Worm (Caenorhabditis elegans): ENCODE results near the gene sfrp-1.

Gene sfrp-1

DNA sequence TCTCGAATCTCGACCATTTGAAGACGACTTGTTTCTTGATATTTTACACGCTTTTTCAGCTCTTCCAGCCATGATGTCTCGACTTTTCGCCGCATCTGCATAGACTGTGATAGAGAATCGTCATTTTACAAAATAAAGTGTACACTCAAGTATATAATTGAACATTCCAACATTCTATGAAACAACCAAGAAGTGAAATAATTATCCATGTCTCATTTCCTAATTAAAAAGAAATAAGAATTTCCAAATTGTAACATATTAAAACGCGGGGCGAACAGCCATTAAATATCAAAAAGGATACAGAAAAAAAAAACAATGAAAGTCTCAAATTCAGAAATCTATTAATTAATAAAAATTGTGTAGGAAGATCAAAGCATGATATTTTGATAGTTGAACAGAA, 29.2 kb downstream of the sfrp-1 start, which contains the start of gene smg-3:
TSS of gene smg-3 (minus strand) at position 101 of the 400 bp plus-strand sequence.
- TF ChIP-seq snpc-4 (tag; optimal IDR thresholded peaks at IDR 0.05), result no peak
- no peak for TF ChIP-seq elt-1 (tag; optimal IDR thresholded peaks at IDR 0.05; ENCODE audit: borderline replicate concordance, insufficient read depth)
- TF ChIP-seq mep-1 (tag; optimal IDR thresholded peaks at IDR 0.05), result no peak
- no peak for TF ChIP-seq nhr-12 (tag; optimal IDR thresholded peaks at IDR 0.05)
- no peak for TF ChIP-seq elt-3 (tag; optimal IDR thresholded peaks at IDR 0.05)
- no peak for TF ChIP-seq hlh-1 (tag; optimal IDR thresholded peaks at IDR 0.05)
- no peak for TF ChIP-seq nhr-76 (tag; optimal IDR thresholded peaks at IDR 0.05)
- TF ChIP-seq unc-120 (tag; optimal IDR thresholded peaks at IDR 0.05; ENCODE audit: poor library complexity, severe bottlenecking), result no peak
- TF ChIP-seq drap-1 (GFP tag; optimal IDR thresholded peaks at IDR 0.05), result no peak
- no peak for TF ChIP-seq ceh-39 (tag; optimal IDR thresholded peaks at IDR 0.05)
- TF ChIP-seq lsy-2 (tag; optimal IDR thresholded peaks at IDR 0.05), result no peak
- no peak for TF ChIP-seq cnd-1 (tag; optimal IDR thresholded peaks at IDR 0.05)

DNA sequence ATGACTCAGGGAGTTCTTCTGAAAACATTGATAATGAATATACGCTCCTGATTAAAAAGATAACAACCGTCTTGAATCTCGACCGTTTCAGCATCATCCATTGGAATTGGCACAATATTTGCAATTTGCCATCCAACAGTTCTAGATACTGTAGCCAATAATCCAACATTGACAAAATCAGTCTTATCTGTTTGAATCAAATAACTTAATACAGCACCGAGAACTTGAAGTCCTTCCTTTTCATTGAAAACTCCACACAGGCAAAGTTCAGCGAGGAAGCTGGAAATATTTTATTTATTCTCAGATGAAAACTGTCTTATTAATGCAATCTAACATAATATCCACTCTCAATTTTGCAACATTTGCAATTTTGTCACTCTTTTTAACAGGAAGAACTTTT, 30.0 kb downstream of the sfrp-1 start:
- TF ChIP-seq flh-1 (GFP tag; optimal IDR thresholded peaks at IDR 0.05) (no peak), ham-2 (GFP tag; optimal IDR thresholded peaks at IDR 0.05) (no peak), nhr-237 (tag; optimal IDR thresholded peaks at IDR 0.05) (no peak), elt-1 (tag; optimal IDR thresholded peaks at IDR 0.05; ENCODE audit: borderline replicate concordance, insufficient read depth) (no peak), ces-1 (GFP tag; optimal IDR thresholded peaks at IDR 0.05) (no peak), nhr-28 (tag; optimal IDR thresholded peaks at IDR 0.05) (no peak), nhr-2 (tag; optimal IDR thresholded peaks at IDR 0.05) (no peak), cnd-1 (tag; optimal IDR thresholded peaks at IDR 0.05) (no peak), elt-3 (tag; optimal IDR thresholded peaks at IDR 0.05) (no peak), sem-2 (GFP tag; optimal IDR thresholded peaks at IDR 0.05) (no peak), lin-13 (tag; optimal IDR thresholded peaks at IDR 0.05) (no peak), bed-3 (GFP tag; optimal IDR thresholded peaks at IDR 0.05) (no peak), ceh-39 (tag; optimal IDR thresholded peaks at IDR 0.05) (no peak), tbx-8 (GFP tag; optimal IDR thresholded peaks at IDR 0.05) (no peak), ztf-11 (tag; optimal IDR thresholded peaks at IDR 0.05) (no peak)

DNA sequence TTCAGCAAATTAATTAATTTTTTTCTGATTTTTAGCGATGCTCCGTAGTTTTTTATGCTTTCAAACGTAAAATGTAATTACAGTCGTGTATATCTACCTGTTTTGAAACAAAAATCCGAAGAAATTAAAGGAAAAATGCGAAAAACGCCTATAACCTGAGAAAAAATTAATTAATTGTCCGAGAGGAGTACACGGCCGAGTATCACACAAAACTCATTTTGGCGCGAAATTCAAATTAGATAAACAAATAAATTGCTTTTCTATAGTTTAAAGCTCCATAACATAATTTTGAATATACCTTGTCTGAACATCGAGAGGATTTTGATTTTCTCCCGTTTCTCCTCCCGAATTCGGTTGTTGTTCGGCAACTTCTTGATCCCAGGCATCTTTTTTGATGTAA, 32.7 kb downstream of the sfrp-1 start:
- no peak for TF ChIP-seq ceh-83 (GFP tag; optimal IDR thresholded peaks at IDR 0.05)
- no peak for TF ChIP-seq cnd-1 (tag; optimal IDR thresholded peaks at IDR 0.05)
- TF ChIP-seq nhr-76 (tag; optimal IDR thresholded peaks at IDR 0.05), result no peak
- no peak for TF ChIP-seq snpc-4 (tag; optimal IDR thresholded peaks at IDR 0.05)
- no peak for TF ChIP-seq ham-2 (GFP tag; optimal IDR thresholded peaks at IDR 0.05)
- no peak for TF ChIP-seq pha-4 (tag; optimal IDR thresholded peaks at IDR 0.05)
- TF ChIP-seq bed-3 (GFP tag; optimal IDR thresholded peaks at IDR 0.05), result no peak
- TF ChIP-seq flh-1 (GFP tag; optimal IDR thresholded peaks at IDR 0.05), result no peak
- no peak for TF ChIP-seq nhr-12 (tag; optimal IDR thresholded peaks at IDR 0.05)
- no peak for TF ChIP-seq unc-62 (GFP tag; optimal IDR thresholded peaks at IDR 0.05)
- no peak for TF ChIP-seq mls-2 (tag; optimal IDR thresholded peaks at IDR 0.05)
- TF ChIP-seq elt-3 (tag; optimal IDR thresholded peaks at IDR 0.05), result no peak

DNA sequence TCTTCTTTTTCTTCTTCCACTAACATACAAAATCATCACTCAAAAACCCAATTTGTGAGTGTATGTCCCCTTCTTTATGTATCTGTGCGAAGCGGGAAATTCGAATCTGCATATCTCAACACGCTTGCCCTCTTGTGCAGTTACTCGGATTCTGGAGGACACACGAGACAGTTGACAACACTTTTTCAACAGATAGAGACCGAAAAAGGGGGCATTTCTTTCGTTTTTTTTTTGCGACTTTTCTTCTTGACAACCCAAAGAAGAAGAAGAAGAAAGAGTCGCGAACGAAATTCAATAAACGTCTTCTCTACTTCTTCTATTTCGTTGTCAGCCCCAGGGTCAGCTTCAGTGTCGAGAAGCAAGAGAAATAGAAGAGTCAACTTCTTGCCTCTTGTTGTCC, 36.2 kb downstream of the sfrp-1 start:
- TF ChIP-seq hlh-1 (tag; optimal IDR thresholded peaks at IDR 0.05) (no peak), ces-1 (GFP tag; optimal IDR thresholded peaks at IDR 0.05) (peak; percentile 92)

DNA sequence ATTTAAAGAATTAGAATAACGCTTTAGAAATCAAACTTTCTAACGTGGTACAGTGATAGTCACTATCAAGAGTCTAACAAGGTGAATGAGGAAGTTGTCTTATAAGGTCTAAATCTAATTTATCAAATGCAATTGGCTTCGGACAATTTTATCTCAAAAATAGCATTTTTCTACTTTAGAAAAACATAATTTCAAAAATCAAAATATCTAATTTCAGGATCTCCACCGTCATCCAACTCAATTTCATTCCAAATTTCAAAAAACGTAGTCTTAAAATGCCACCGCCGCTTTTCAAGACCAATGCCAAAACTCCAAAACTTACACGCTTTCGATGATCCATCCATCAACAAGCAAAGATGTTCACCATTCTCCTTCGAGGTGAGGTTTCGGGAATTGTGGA, 37.2 kb downstream of the sfrp-1 start, which contains the start of gene Y73B6BL.270:
TSS of gene Y73B6BL.270 (plus strand) at position 301 of the 400 bp plus-strand sequence.
- no peak for TF ChIP-seq ztf-11 (tag; optimal IDR thresholded peaks at IDR 0.05)
- TF ChIP-seq nhr-28 (tag; optimal IDR thresholded peaks at IDR 0.05), result no peak
- no peak for TF ChIP-seq ham-2 (GFP tag; optimal IDR thresholded peaks at IDR 0.05)
- TF ChIP-seq nhr-76 (tag; optimal IDR thresholded peaks at IDR 0.05), result no peak
- no peak for TF ChIP-seq flh-1 (GFP tag; optimal IDR thresholded peaks at IDR 0.05)
- no peak for TF ChIP-seq lsy-2 (tag; optimal IDR thresholded peaks at IDR 0.05)
- TF ChIP-seq blmp-1 (tag; optimal IDR thresholded peaks at IDR 0.05), result no peak
- TF ChIP-seq zip-8 (tag; optimal IDR thresholded peaks at IDR 0.05), result no peak
- TF ChIP-seq ceh-83 (GFP tag; optimal IDR thresholded peaks at IDR 0.05), result no peak
- no peak for TF ChIP-seq ces-1 (GFP tag; optimal IDR thresholded peaks at IDR 0.05)
- no peak for TF ChIP-seq lin-13 (tag; optimal IDR thresholded peaks at IDR 0.05)
- TF ChIP-seq elt-3 (tag; optimal IDR thresholded peaks at IDR 0.05), result no peak
- no peak for TF ChIP-seq bed-3 (GFP tag; optimal IDR thresholded peaks at IDR 0.05)
- no peak for TF ChIP-seq mep-1 (tag; optimal IDR thresholded peaks at IDR 0.05)
- TF ChIP-seq M03D4.4 (tag; optimal IDR thresholded peaks at IDR 0.05), result no peak
- TF ChIP-seq nhr-237 (tag; optimal IDR thresholded peaks at IDR 0.05), result no peak
- TF ChIP-seq drap-1 (GFP tag; optimal IDR thresholded peaks at IDR 0.05), result no peak

Measured in whole organism, mixed stage, embryonic.